Fruit fly (Drosophila melanogaster) whole organism, embryonic: ENCODE results near the gene CG5003.

ENCODE experiments used
- Atf6 ChIP-seq: fragments of 200-800 bp; sonication (Bioruptor generic); IDR thresholded peaks from 2 replicates; pipeline ENCODE4 v1.3.6; 2022; ENCODE audit warnings: missing biosample characterization, missing genetic modification characterization
- CG10147 ChIP-seq: fragments of 200-800 bp; sonication (Bioruptor generic); optimal IDR thresholded peaks from 2 replicates; lab custom pipeline; 2019; ENCODE audit warnings: missing biosample characterization, mild to moderate bottlenecking, missing genetic modification characterization, moderate library complexity
- CG10565 ChIP-seq: fragments of 200-800 bp; sonication (Bioruptor generic); optimal IDR thresholded peaks from 3 replicates; lab custom pipeline; 2016; ENCODE audit warnings: missing biosample characterization, mild to moderate bottlenecking, missing genetic modification characterization
- CG13287 ChIP-seq: fragments of 200-800 bp; sonication (Bioruptor generic); IDR thresholded peaks from 2 replicates; pipeline ENCODE4 v1.3.6; 2022; ENCODE audit warnings: missing biosample characterization, missing genetic modification characterization; ENCODE audit not compliant: partially characterized antibody
- CG13296 ChIP-seq: fragments of 200-800 bp; sonication (Bioruptor generic); optimal IDR thresholded peaks from 3 replicates; lab custom pipeline; 2018; ENCODE audit warnings: missing biosample characterization, mild to moderate bottlenecking, missing genetic modification characterization
- CG13894 ChIP-seq: fragments of 200-800 bp; sonication (Bioruptor generic); optimal IDR thresholded peaks from 3 replicates; lab custom pipeline; 2018; ENCODE audit warnings: missing biosample characterization, mild to moderate bottlenecking, missing genetic modification characterization, moderate library complexity
- CG15269 ChIP-seq: fragments of 200-800 bp; sonication (Bioruptor generic); optimal IDR thresholded peaks from 2 replicates; lab custom pipeline; 2018; ENCODE audit warnings: missing biosample characterization, mild to moderate bottlenecking, missing genetic modification characterization, moderate library complexity
- CG15601 ChIP-seq: fragments of 200-800 bp; sonication (Bioruptor generic); optimal IDR thresholded peaks from 3 replicates; lab custom pipeline; 2019; ENCODE audit warnings: missing biosample characterization, mild to moderate bottlenecking, missing genetic modification characterization, moderate library complexity
- CG16813 ChIP-seq: fragments of 200-800 bp; sonication (Bioruptor generic); IDR thresholded peaks from 3 replicates; pipeline ENCODE4 v1.3.6; 2022; ENCODE audit warnings: missing biosample characterization, missing genetic modification characterization; ENCODE audit not compliant: partially characterized antibody
- CG17328 ChIP-seq: fragments of 200-800 bp; sonication (Bioruptor generic); IDR thresholded peaks from 2 replicates; pipeline ENCODE4 v1.3.6; 2022; ENCODE audit warnings: missing biosample characterization, missing genetic modification characterization
- CG17612 ChIP-seq: fragments of 200-800 bp; sonication (Bioruptor generic); IDR thresholded peaks from 2 replicates; pipeline ENCODE4 v1.3.6; 2022; ENCODE audit warnings: missing biosample characterization, missing genetic modification characterization
- CG18262 ChIP-seq: fragments of 200-800 bp; optimal IDR thresholded peaks from 3 replicates; lab custom pipeline; 2019; ENCODE audit warnings: missing biosample characterization, mild to moderate bottlenecking, missing genetic modification characterization, moderate library complexity
- CG2678 ChIP-seq: fragments of 200-800 bp; sonication (Bioruptor generic); optimal IDR thresholded peaks from 3 replicates; lab custom pipeline; 2019; ENCODE audit warnings: missing biosample characterization, mild to moderate bottlenecking, missing genetic modification characterization, moderate library complexity
- CG31365 ChIP-seq: fragments of 200-800 bp; sonication (Bioruptor generic); optimal IDR thresholded peaks from 2 replicates; lab custom pipeline; 2018; ENCODE audit warnings: missing biosample characterization, mild to moderate bottlenecking, missing genetic modification characterization
- CG3995 ChIP-seq: fragments of 200-800 bp; sonication (Bioruptor generic); optimal IDR thresholded peaks from 3 replicates; lab custom pipeline; 2016; ENCODE audit warnings: missing biosample characterization, missing genetic modification characterization
- CG4730 ChIP-seq: fragments of 200-800 bp; sonication (Bioruptor generic); IDR thresholded peaks from 2 replicates; pipeline ENCODE4 v1.3.6; 2022; ENCODE audit warnings: missing biosample characterization, missing genetic modification characterization
- CG8089 ChIP-seq: fragments of 200-800 bp; sonication (Bioruptor generic); optimal IDR thresholded peaks from 3 replicates; lab custom pipeline; 2016; ENCODE audit warnings: missing biosample characterization, missing genetic modification characterization
- CG8765 ChIP-seq: fragments of 200-800 bp; sonication (Bioruptor generic); IDR thresholded peaks from 2 replicates; pipeline ENCODE4 v1.3.6; 2022; ENCODE audit warnings: missing biosample characterization, missing genetic modification characterization
- Deaf1 ChIP-seq: fragments of 200-800 bp; optimal IDR thresholded peaks from 3 replicates; lab custom pipeline; 2019; ENCODE audit warnings: missing biosample characterization, mild to moderate bottlenecking, missing genetic modification characterization, moderate library complexity
- Dip2 ChIP-seq: fragments of 200-800 bp; sonication (Bioruptor generic); IDR thresholded peaks from 2 replicates; pipeline ENCODE4 v1.3.6; 2022; ENCODE audit warnings: missing biosample characterization, missing genetic modification characterization
- Fer3 ChIP-seq: fragments of 200-800 bp; sonication (Bioruptor generic); optimal IDR thresholded peaks from 2 replicates; lab custom pipeline; 2018; ENCODE audit warnings: missing biosample characterization, mild to moderate bottlenecking, missing genetic modification characterization, moderate library complexity
- Hmr ChIP-seq: fragments of 200-800 bp; sonication (Bioruptor generic); optimal IDR thresholded peaks from 3 replicates; lab custom pipeline; 2017; ENCODE audit warnings: mild to moderate bottlenecking, missing biosample characterization, missing genetic modification reagents, missing genetic modification characterization
- Hr78 ChIP-seq, 2 experiments: fragments of 200-800 bp in 1 of 2; fragments of >200 bp in 1 of 2; sonication (Bioruptor generic) in 1 of 2; optimal IDR thresholded peaks; 2 replicates each; lab custom pipeline; 2017 to 2019; ENCODE audit warnings: missing biosample characterization in 2 of 2, missing genetic modification characterization in 2 of 2, mild to moderate bottlenecking in 1 of 2, moderate library complexity in 1 of 2
- Lim3 ChIP-seq: fragments of 200-800 bp; sonication (Bioruptor generic); IDR thresholded peaks from 2 replicates; pipeline ENCODE4 v1.3.6; 2022; ENCODE audit warnings: missing biosample characterization, missing genetic modification characterization
- Med ChIP-seq: fragments of 200-800 bp; sonication (Bioruptor generic); peaks from one replicate; lab custom pipeline; 2016; ENCODE audit warnings: missing biosample characterization, missing genetic modification characterization, mild to moderate bottlenecking, inconsistent platforms, moderate library complexity
- Neu2 ChIP-seq: fragments of 200-800 bp; sonication (Bioruptor generic); optimal IDR thresholded peaks from 3 replicates; lab custom pipeline; 2016; ENCODE audit warnings: missing biosample characterization, missing genetic modification characterization, borderline replicate concordance
- Nf-YA ChIP-seq: fragments of 200-800 bp; sonication (Bioruptor generic); IDR thresholded peaks from 2 replicates; pipeline ENCODE4 v1.3.6; 2022; ENCODE audit warnings: missing biosample characterization, missing genetic modification characterization
- Rfx ChIP-seq: fragments of 200-800 bp; sonication (Bioruptor generic); IDR thresholded peaks from 2 replicates; pipeline ENCODE4 v1.3.6; 2022; ENCODE audit warnings: missing biosample characterization, missing genetic modification characterization
- Spps ChIP-seq: fragments of 200-800 bp; sonication (Bioruptor generic); optimal IDR thresholded peaks from 2 replicates; lab custom pipeline; 2018; ENCODE audit warnings: missing biosample characterization, mild to moderate bottlenecking, missing genetic modification characterization
- Sry-β ChIP-seq: fragments of 200-800 bp; sonication (Bioruptor generic); optimal IDR thresholded peaks from 2 replicates; lab custom pipeline; 2018; ENCODE audit warnings: missing biosample characterization, mild to moderate bottlenecking, missing genetic modification characterization, moderate library complexity
- Trl ChIP-seq, 3 experiments: fragments of >200 bp in 2 of 3; fragments of 200-800 bp in 1 of 3; sonication (Bioruptor generic) in 1 of 3; optimal IDR thresholded peaks; 2 replicates in 1 of 3; 3 replicates in 2 of 3; lab custom pipeline; 2016 to 2017; ENCODE audit warnings: missing biosample characterization in 1 of 3, missing genetic modification characterization in 1 of 3
- chif ChIP-seq, 2 experiments: fragments of 200-800 bp; sonication (Bioruptor generic); optimal IDR thresholded peaks; 3 replicates each; lab custom pipeline; 2016; ENCODE audit warnings: missing biosample characterization in 2 of 2, missing genetic modification characterization in 2 of 2
- dmrt11E ChIP-seq: fragments of 200-800 bp; sonication (Bioruptor generic); optimal IDR thresholded peaks from 3 replicates; lab custom pipeline; 2018; ENCODE audit warnings: missing biosample characterization, mild to moderate bottlenecking, missing genetic modification characterization, moderate library complexity
- dysf ChIP-seq: fragments of 200-800 bp; sonication (Bioruptor generic); IDR thresholded peaks from 3 replicates; pipeline ENCODE4 v1.3.6; 2022; ENCODE audit warnings: missing biosample characterization, missing genetic modification characterization
- esg ChIP-seq: fragments of 200-800 bp; sonication (Bioruptor generic); conservative IDR thresholded peaks from 2 replicates; pipeline ENCODE4 v1.3.6; 2022; ENCODE audit warnings: missing biosample characterization, missing genetic modification characterization
- fd3F ChIP-seq: fragments of 200-800 bp; sonication (Bioruptor generic); optimal IDR thresholded peaks from 2 replicates; lab custom pipeline; 2018; ENCODE audit warnings: missing biosample characterization, mild to moderate bottlenecking, missing genetic modification characterization, moderate library complexity
- gcm2 ChIP-seq: fragments of 200-800 bp; sonication (Bioruptor generic); optimal IDR thresholded peaks from 2 replicates; lab custom pipeline; 2016; ENCODE audit warnings: missing biosample characterization, missing genetic modification characterization
- h ChIP-seq: fragments of >200 bp; optimal IDR thresholded peaks from 2 replicates; lab custom pipeline; 2017
- knrl ChIP-seq: fragments of 200-800 bp; sonication (Bioruptor generic); IDR thresholded peaks from 3 replicates; pipeline ENCODE4 v1.3.6; 2022; ENCODE audit warnings: missing biosample characterization, missing genetic modification characterization; ENCODE audit not compliant: partially characterized antibody
- nerfin-1 ChIP-seq: fragments of 200-800 bp; sonication (Bioruptor generic); optimal IDR thresholded peaks from 3 replicates; lab custom pipeline; 2019; ENCODE audit warnings: missing biosample characterization, mild to moderate bottlenecking, missing genetic modification characterization, moderate library complexity
- onecut ChIP-seq: fragments of 200-800 bp; sonication (Bioruptor generic); IDR thresholded peaks from 2 replicates; pipeline ENCODE4 v1.3.6; 2022; ENCODE audit warnings: missing biosample characterization, missing genetic modification characterization
- pfk ChIP-seq: fragments of 200-800 bp; sonication (Bioruptor generic); optimal IDR thresholded peaks from 2 replicates; lab custom pipeline; 2018; ENCODE audit warnings: missing biosample characterization, mild to moderate bottlenecking, missing genetic modification characterization, moderate library complexity
- so ChIP-seq: fragments of 200-800 bp; sonication (Bioruptor generic); IDR thresholded peaks from 3 replicates; pipeline ENCODE4 v1.3.6; 2022; ENCODE audit warnings: missing biosample characterization, missing genetic modification characterization
- tup ChIP-seq: fragments of 200-800 bp; sonication (Bioruptor generic); optimal IDR thresholded peaks from 2 replicates; lab custom pipeline; 2016; ENCODE audit warnings: missing biosample characterization, mild to moderate bottlenecking, missing genetic modification characterization, moderate library complexity
- wek ChIP-seq: fragments of 200-800 bp; sonication (Bioruptor generic); optimal IDR thresholded peaks from 3 replicates; lab custom pipeline; 2018; ENCODE audit warnings: missing biosample characterization, mild to moderate bottlenecking, missing genetic modification characterization, moderate library complexity
- yki ChIP-seq: fragments of >200 bp; optimal IDR thresholded peaks from 3 replicates; lab custom pipeline; 2018
- zfh2 ChIP-seq: fragments of 200-800 bp; sonication (Bioruptor generic); optimal IDR thresholded peaks from 2 replicates; lab custom pipeline; 2016; ENCODE audit warnings: missing biosample characterization, missing genetic modification characterization

The CG5003 gene

dm6 chr3R:27925000-27925970 is 9.0 kb upstream of the CG5003 start, which contains the start of gene mino (continued):
- no peak for TF ChIP-seq nerfin-1 (tag; lab: Kevin White, UChicago)
- peak in 1 of 2 experiments; percentile 62 for TF ChIP-seq Trl (optimal IDR thresholded peaks at IDR 0.05; lab: Kevin White, UChicago)
- TF ChIP-seq Trl (GFP tag; optimal IDR thresholded peaks at IDR 0.05; lab: Kevin White, UChicago) = no peak
- TF ChIP-seq CG10565 (GFP tag; lab: Kevin White, UChicago) = no peak
- TF ChIP-seq h (lab: Kevin White, UChicago) = no peak
- TF ChIP-seq Med (GFP tag; lab: Kevin White, UChicago) = peak; percentile 82
- TF ChIP-seq CG13894 (tag; lab: Kevin White, UChicago) = peak; percentile 99
- TF ChIP-seq CG16813 (GFP tag; lab: Robert Waterston, UW) = no peak
- peak; percentile 93 for TF ChIP-seq Deaf1 (tag; lab: Kevin White, UChicago)
- no peak for TF ChIP-seq Atf6 (GFP tag; lab: Robert Waterston, UW)
- no peak for TF ChIP-seq CG31365
- no peak for TF ChIP-seq Sry-β (GFP tag; lab: Kevin White, UChicago)
- TF ChIP-seq so (GFP tag; lab: Robert Waterston, UW) = no peak
- TF ChIP-seq Hmr (GFP tag; lab: Kevin White, UChicago) = peak; percentile 4
- TF ChIP-seq yki = no peak
- peak; percentile 28 for TF ChIP-seq CG2678
- no peak for TF ChIP-seq Neu2 (GFP tag; lab: Kevin White, UChicago)
- no peak for TF ChIP-seq zfh2 (GFP tag; lab: Kevin White, UChicago)
- TF ChIP-seq fd3F (GFP tag; lab: Kevin White, UChicago) = no peak
- no peak for TF ChIP-seq gcm2 (GFP tag; lab: Kevin White, UChicago)
- TF ChIP-seq Rfx (GFP tag; lab: Robert Waterston, UW) = 0 out of 2 replicates have a peak, but pooled peaks have one; percentile 4
- no peak for TF ChIP-seq CG8089 (GFP tag; lab: Kevin White, UChicago)
- TF ChIP-seq Fer3 (tag; lab: Kevin White, UChicago) = no peak
- no peak for TF ChIP-seq onecut (GFP tag; lab: Robert Waterston, UW)
- 0 out of 3 replicates have a peak, but pooled peaks have one; percentile 11 for TF ChIP-seq knrl
- TF ChIP-seq, all 482 proteins: peak for 48

- peak; percentile 44; the same call in 1 of the 2 replicates for TF ChIP-seq Nf-YA
- TF ChIP-seq CG15269 (tag; lab: Kevin White, UChicago) = peak; percentile 81
- TF ChIP-seq wek (GFP tag; lab: Kevin White, UChicago) = peak; percentile 87
- TF ChIP-seq tup (GFP tag; lab: Kevin White, UChicago) = peak; percentile 50
- TF ChIP-seq nerfin-1 (tag; lab: Kevin White, UChicago) = peak; percentile 67
- TF ChIP-seq CG15601 = peak; percentile 76
- peak; percentile 79 for TF ChIP-seq dmrt11E (tag; lab: Kevin White, UChicago)
- TF ChIP-seq CG13296 (GFP tag; lab: Kevin White, UChicago) = peak; percentile 89
- TF ChIP-seq CG10147 = peak; percentile 49
- peak; percentile 28; the same call in 1 of the 2 replicates for TF ChIP-seq esg (GFP tag; lab: Robert Waterston, UW)
- TF ChIP-seq CG13287 = no peak; the same call in 1 of the 2 replicates
- no peak for TF ChIP-seq Spps (tag; lab: Kevin White, UChicago)
- no peak for TF ChIP-seq CG17612 (GFP tag; lab: Robert Waterston, UW)
- peak; percentile 72 for TF ChIP-seq dysf
- TF ChIP-seq Hr78 (GFP tag; optimal IDR thresholded peaks at IDR 0.05; lab: Kevin White, UChicago) = peak in 1 of 2 experiments; percentile 19
- TF ChIP-seq CG3995 (GFP tag; lab: Kevin White, UChicago) = peak; percentile 55
- peak; percentile 57; the same call in 1 of the 2 replicates for TF ChIP-seq CG4730 (GFP tag; lab: Robert Waterston, UW)
- no peak for TF ChIP-seq CG8765 (GFP tag; lab: Robert Waterston, UW)
- TF ChIP-seq CG18262 (tag; lab: Kevin White, UChicago) = peak; percentile 64
- TF ChIP-seq chif (GFP tag; optimal IDR thresholded peaks at IDR 0.05; lab: Kevin White, UChicago) = peak; percentile 68 to 84
- TF ChIP-seq CG17328 (GFP tag; lab: Robert Waterston, UW) = peak; percentile 91
- TF ChIP-seq Dip2 (GFP tag; lab: Robert Waterston, UW) = no peak
- TF ChIP-seq Lim3 (GFP tag; lab: Robert Waterston, UW) = no peak
- peak; percentile 83 for TF ChIP-seq pfk (GFP tag; lab: Kevin White, UChicago)
These were observed 6.4 kb upstream of the CG5003 start, which contains the start of gene RpL4 for dm6 chr3R:27922673-27923175. RpL4 (plus strand) TSS chr3R:27922821.
